Worm (Caenorhabditis elegans) whole organism, late embryonic: Measurements from ENCODE around the gene ins-17.

Source experiments
- ama-1 ChIP-seq: fragments of 150-350 bp; optimal IDR thresholded peaks from 2 replicates; lab custom pipeline; 2014
- ceh-34 ChIP-seq: sonication (generic microtip); optimal IDR thresholded peaks from 2 replicates; lab custom pipeline; 2016; ENCODE audit warnings: mild to moderate bottlenecking, missing genetic modification characterization, missing compliant biosample characterization
- ceh-45 ChIP-seq: fragments of 200-800 bp; sonication (Bioruptor generic); IDR thresholded peaks from 2 replicates; pipeline ENCODE4 v1.3.6; 2022; ENCODE audit warnings: missing genetic modification reagents, missing genetic modification characterization, missing compliant biosample characterization
- ets-4 ChIP-seq: sonication (generic microtip); optimal IDR thresholded peaks from 2 replicates; lab custom pipeline; 2016; ENCODE audit warnings: missing genetic modification characterization, missing compliant biosample characterization
- hlh-30 ChIP-seq: sonication (generic microtip); optimal IDR thresholded peaks from 2 replicates; lab custom pipeline; 2017; ENCODE audit warnings: antibody characterized with exemption, missing genetic modification characterization, missing compliant biosample characterization; ENCODE audit not compliant: insufficient read depth
- nhr-11 ChIP-seq: fragments of 150-350 bp; optimal IDR thresholded peaks from 2 replicates; lab custom pipeline; 2014; ENCODE audit warnings: missing biosample characterization, missing genetic modification characterization
- pat-9 ChIP-seq: fragments of 200-800 bp; sonication (Bioruptor generic); optimal IDR thresholded peaks from 2 replicates; lab custom pipeline; 2018; ENCODE audit warnings: mild to moderate bottlenecking, missing genetic modification characterization, moderate library complexity, missing compliant biosample characterization
- pha-2 ChIP-seq: sonication (generic microtip); optimal IDR thresholded peaks from 2 replicates; lab custom pipeline; 2017; ENCODE audit warnings: mild to moderate bottlenecking, missing genetic modification characterization, missing compliant biosample characterization
- pha-4 ChIP-seq: fragments of 150-350 bp; optimal IDR thresholded peaks from 2 replicates; lab custom pipeline; 2018; ENCODE audit warnings: missing biosample characterization, missing genetic modification reagents, missing genetic modification characterization

DNA sequence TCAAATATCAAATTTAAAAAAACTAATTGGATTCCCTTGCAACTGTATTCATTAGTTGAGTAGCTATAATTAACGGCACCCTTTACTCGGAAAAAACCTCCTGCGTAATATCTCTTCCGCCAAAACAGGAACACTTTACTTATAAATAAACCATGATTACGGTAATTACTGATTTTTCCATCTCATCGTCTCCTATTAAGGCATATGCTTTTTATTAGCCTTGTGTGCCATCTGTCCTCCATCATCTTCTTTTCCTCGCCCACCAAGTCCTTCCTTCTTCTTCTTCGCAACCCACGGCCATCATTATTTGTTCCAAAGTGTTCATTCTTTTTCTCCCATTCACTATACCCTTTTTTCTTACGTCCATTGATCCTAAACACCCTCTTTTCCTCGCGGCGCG is 42.0 kb upstream of the ins-17 start:
- TF ChIP-seq pha-2 (tag; lab: Kevin White, UChicago) (no peak), hlh-30 (tag; lab: Kevin White, UChicago) (no peak), ets-4 (tag; lab: Kevin White, UChicago) (no peak), ama-1 (lab: Kevin White, UChicago) (no peak), nhr-11 (tag; lab: Kevin White, UChicago) (no peak), ceh-34 (tag; lab: Kevin White, UChicago) (no peak), ceh-45 (GFP tag; lab: Robert Waterston, UW) (no peak), pat-9 (tag; lab: Kevin White, UChicago) (no peak), pha-4 (tag; lab: Kevin White, UChicago) (no peak)
